Fruit fly (Drosophila melanogaster) S2 (cell line): Measurements from ENCODE around the gene mre11.

Source experiments
- CG8478 ChIP-seq: fragments of >200 bp; optimal IDR thresholded peaks from 2 replicates; lab custom pipeline; 2018
- CTCF ChIP-seq, 2 experiments: fragments of >200 bp; optimal IDR thresholded peaks; 2 replicates each; lab custom pipeline; 2018

DNA sequence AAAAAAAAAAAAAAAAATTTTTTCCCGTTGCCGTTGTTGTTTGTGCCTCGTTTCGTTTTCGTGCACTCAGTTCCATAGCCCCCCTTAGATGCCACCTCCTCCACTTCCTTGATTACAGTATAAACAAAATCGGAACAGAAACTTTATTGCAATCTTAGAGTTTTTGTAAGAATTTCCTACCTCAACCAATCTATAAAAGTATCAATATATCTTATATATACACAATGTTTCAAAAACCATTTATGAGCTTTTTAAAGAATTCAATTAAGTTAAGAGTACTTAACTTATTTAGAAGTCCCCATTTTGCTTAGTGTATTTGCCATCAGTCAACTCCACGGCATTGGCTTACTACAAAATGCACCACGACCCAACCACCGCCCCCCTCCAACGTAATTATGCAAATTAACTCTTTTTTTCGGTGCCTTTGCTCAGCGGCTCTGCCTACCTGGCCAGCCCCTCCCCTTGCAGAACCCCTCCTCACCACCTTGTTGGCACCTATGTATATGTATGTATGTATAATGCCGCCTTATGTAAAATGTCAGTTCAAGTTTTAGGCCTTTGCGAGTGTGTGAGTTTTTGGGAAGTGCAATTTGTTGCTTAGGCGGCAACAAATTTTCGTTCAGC, 35.9 kb downstream of the mre11 start:
- TF ChIP-seq CTCF (optimal IDR thresholded peaks at IDR 0.05; lab: Kevin White, UChicago) (no peak), CG8478 (lab: Kevin White, UChicago) (no peak)
